Fruit fly (Drosophila melanogaster) whole organism, embryonic: Measurements from ENCODE around the gene CG33269.
A peak's percentile ranks its signal among the peaks of the same experiment; 100 is the strongest.

Source experiments
- Abd-B ChIP-seq: fragments of 200-800 bp; sonication (Bioruptor generic); optimal IDR thresholded peaks from 2 replicates; lab custom pipeline; 2018; ENCODE audit warnings: missing biosample characterization, mild to moderate bottlenecking, missing genetic modification characterization, moderate library complexity
- Bgb ChIP-seq: fragments of 200-800 bp; sonication (Bioruptor generic); IDR thresholded peaks from 2 replicates; pipeline ENCODE4 v1.3.6; 2022; ENCODE audit warnings: missing biosample characterization, missing genetic modification characterization; ENCODE audit not compliant: partially characterized antibody
- CG1024 ChIP-seq: fragments of 200-800 bp; sonication (Bioruptor generic); IDR thresholded peaks from 2 replicates; pipeline ENCODE4 v1.3.6; 2022; ENCODE audit warnings: missing biosample characterization, missing genetic modification characterization
- CG11456 ChIP-seq: fragments of 200-800 bp; sonication (Bioruptor generic); IDR thresholded peaks from 3 replicates; pipeline ENCODE4 v1.3.6; 2022; ENCODE audit warnings: missing biosample characterization, missing genetic modification characterization
- CG11504 ChIP-seq: fragments of 200-800 bp; sonication (Bioruptor generic); optimal IDR thresholded peaks from 3 replicates; lab custom pipeline; 2019; ENCODE audit warnings: missing biosample characterization, mild to moderate bottlenecking, missing genetic modification characterization, moderate library complexity
- CG12071 ChIP-seq: fragments of 200-800 bp; sonication (Bioruptor generic); optimal IDR thresholded peaks from 3 replicates; lab custom pipeline; 2018; ENCODE audit warnings: missing biosample characterization, mild to moderate bottlenecking, missing genetic modification characterization
- CG13296 ChIP-seq: fragments of 200-800 bp; sonication (Bioruptor generic); optimal IDR thresholded peaks from 3 replicates; lab custom pipeline; 2018; ENCODE audit warnings: missing biosample characterization, mild to moderate bottlenecking, missing genetic modification characterization
- CG13894 ChIP-seq: fragments of 200-800 bp; sonication (Bioruptor generic); optimal IDR thresholded peaks from 3 replicates; lab custom pipeline; 2018; ENCODE audit warnings: missing biosample characterization, mild to moderate bottlenecking, missing genetic modification characterization, moderate library complexity
- CG1529 ChIP-seq: fragments of 200-800 bp; sonication (Bioruptor generic); optimal IDR thresholded peaks from 3 replicates; lab custom pipeline; 2018; ENCODE audit warnings: missing biosample characterization, missing genetic modification characterization
- CG15479 ChIP-seq: fragments of 200-800 bp; sonication (Bioruptor generic); optimal IDR thresholded peaks from 3 replicates; lab custom pipeline; 2019; ENCODE audit warnings: missing biosample characterization, mild to moderate bottlenecking, missing genetic modification characterization, moderate library complexity
- CG16815 ChIP-seq: fragments of 200-800 bp; sonication (Bioruptor generic); optimal IDR thresholded peaks from 3 replicates; lab custom pipeline; 2017; ENCODE audit warnings: missing biosample characterization, mild to moderate bottlenecking, missing genetic modification characterization
- CG1832 ChIP-seq: fragments of 200-800 bp; sonication (Bioruptor generic); optimal IDR thresholded peaks from 2 replicates; lab custom pipeline; 2017; ENCODE audit warnings: missing biosample characterization, mild to moderate bottlenecking, missing genetic modification characterization, inconsistent platforms
- CG2202 ChIP-seq: fragments of 200-800 bp; sonication (Bioruptor generic); optimal IDR thresholded peaks from 2 replicates; lab custom pipeline; 2018; ENCODE audit warnings: missing biosample characterization, mild to moderate bottlenecking, missing genetic modification characterization
- CG34422 ChIP-seq: fragments of 200-800 bp; sonication (Bioruptor generic); IDR thresholded peaks from 3 replicates; pipeline ENCODE4 v1.3.6; 2022; ENCODE audit warnings: missing biosample characterization, missing genetic modification characterization
- CG3847 ChIP-seq: fragments of 200-800 bp; sonication (Bioruptor generic); IDR thresholded peaks from 2 replicates; pipeline ENCODE4 v1.3.6; 2022; ENCODE audit warnings: missing biosample characterization, missing genetic modification characterization
- CG4360 ChIP-seq: fragments of 200-800 bp; sonication (Bioruptor generic); IDR thresholded peaks from 2 replicates; pipeline ENCODE4 v1.3.6; 2022; ENCODE audit warnings: missing biosample characterization, missing genetic modification characterization
- CG4820 ChIP-seq: fragments of 200-800 bp; sonication (Bioruptor generic); optimal IDR thresholded peaks from 3 replicates; lab custom pipeline; 2016; ENCODE audit warnings: missing biosample characterization, missing genetic modification characterization
- CG6175 ChIP-seq: fragments of 200-800 bp; sonication (Bioruptor generic); IDR thresholded peaks from 3 replicates; pipeline ENCODE4 v1.3.6; 2022; ENCODE audit warnings: missing biosample characterization, missing genetic modification characterization
- CG7839 ChIP-seq: fragments of 200-800 bp; sonication (Bioruptor generic); optimal IDR thresholded peaks from 3 replicates; lab custom pipeline; 2018; ENCODE audit warnings: missing biosample characterization, mild to moderate bottlenecking, missing genetic modification characterization, moderate library complexity
- CG8290 ChIP-seq, 3 experiments: fragments of 200-800 bp; sonication (Bioruptor generic); optimal IDR thresholded peaks; 2 replicates each; lab custom pipeline; 2016 to 2019; ENCODE audit warnings: missing biosample characterization in 3 of 3, missing genetic modification characterization in 3 of 3, mild to moderate bottlenecking in 2 of 3, moderate library complexity in 1 of 3
- CHES-1-like ChIP-seq: fragments of 200-800 bp; sonication (Bioruptor generic); optimal IDR thresholded peaks from 2 replicates; lab custom pipeline; 2016; ENCODE audit warnings: missing biosample characterization, missing genetic modification characterization
- Deaf1 ChIP-seq: fragments of 200-800 bp; optimal IDR thresholded peaks from 3 replicates; lab custom pipeline; 2019; ENCODE audit warnings: missing biosample characterization, mild to moderate bottlenecking, missing genetic modification characterization, moderate library complexity
- Dfd ChIP-seq, 2 experiments: fragments of >200 bp; optimal IDR thresholded peaks; 2 replicates each; lab custom pipeline; 2017; ENCODE audit warnings: missing biosample characterization in 2 of 2, missing genetic modification characterization in 2 of 2
- Dip3 ChIP-seq: fragments of 200-800 bp; sonication (Bioruptor generic); optimal IDR thresholded peaks from 3 replicates; lab custom pipeline; 2016; ENCODE audit warnings: missing biosample characterization, missing genetic modification characterization
- Drgx ChIP-seq: fragments of 200-800 bp; sonication (Bioruptor generic); IDR thresholded peaks from 2 replicates; pipeline ENCODE4 v1.3.6; 2022; ENCODE audit warnings: missing biosample characterization, missing genetic modification characterization
- H2.0 ChIP-seq: fragments of 200-800 bp; sonication (Bioruptor generic); IDR thresholded peaks from 2 replicates; pipeline ENCODE4 v1.3.6; 2022; ENCODE audit warnings: missing biosample characterization, missing genetic modification characterization
- Hey ChIP-seq: fragments of 200-800 bp; sonication (Bioruptor generic); optimal IDR thresholded peaks from 3 replicates; lab custom pipeline; 2018; ENCODE audit warnings: missing biosample characterization, mild to moderate bottlenecking, missing genetic modification characterization
- Nf-YA ChIP-seq: fragments of 200-800 bp; sonication (Bioruptor generic); IDR thresholded peaks from 2 replicates; pipeline ENCODE4 v1.3.6; 2022; ENCODE audit warnings: missing biosample characterization, missing genetic modification characterization
- Oaz ChIP-seq: fragments of 200-800 bp; sonication (Bioruptor generic); IDR thresholded peaks from 2 replicates; pipeline ENCODE4 v1.3.6; 2022; ENCODE audit warnings: missing biosample characterization, missing genetic modification characterization
- Tbp ChIP-seq: fragments of >200 bp; optimal IDR thresholded peaks from 2 replicates; lab custom pipeline; 2018; ENCODE audit warnings: missing biosample characterization, missing genetic modification characterization
- YL-1 ChIP-seq: fragments of 200-800 bp; sonication (Bioruptor generic); optimal IDR thresholded peaks from 3 replicates; lab custom pipeline; 2017; ENCODE audit warnings: missing biosample characterization, mild to moderate bottlenecking, missing genetic modification characterization
- amos ChIP-seq: fragments of 200-800 bp; sonication (Bioruptor generic); IDR thresholded peaks from 2 replicates; pipeline ENCODE4 v1.3.6; 2022; ENCODE audit warnings: missing biosample characterization, missing genetic modification characterization; ENCODE audit not compliant: partially characterized antibody
- btn ChIP-seq: fragments of 200-800 bp; sonication (Bioruptor generic); optimal IDR thresholded peaks from 2 replicates; lab custom pipeline; 2016; ENCODE audit warnings: missing biosample characterization, missing genetic modification characterization
- da ChIP-seq: fragments of 200-800 bp; sonication (Bioruptor generic); optimal IDR thresholded peaks from 2 replicates; lab custom pipeline; 2016; ENCODE audit warnings: missing biosample characterization, missing genetic modification characterization
- fd64A ChIP-seq: fragments of 200-800 bp; sonication (Bioruptor generic); optimal IDR thresholded peaks from 3 replicates; lab custom pipeline; 2018; ENCODE audit warnings: missing biosample characterization, mild to moderate bottlenecking, missing genetic modification characterization
- hth ChIP-seq: fragments of >200 bp; optimal IDR thresholded peaks from 2 replicates; lab custom pipeline; 2017; ENCODE audit warnings: inconsistent platforms
- nerfin-2 ChIP-seq: fragments of 200-800 bp; sonication (Bioruptor generic); IDR thresholded peaks from 2 replicates; pipeline ENCODE4 v1.3.6; 2022; ENCODE audit warnings: missing biosample characterization, missing genetic modification characterization; ENCODE audit not compliant: partially characterized antibody
- onecut ChIP-seq: fragments of 200-800 bp; sonication (Bioruptor generic); IDR thresholded peaks from 2 replicates; pipeline ENCODE4 v1.3.6; 2022; ENCODE audit warnings: missing biosample characterization, missing genetic modification characterization
- otp ChIP-seq: fragments of 200-800 bp; sonication (Bioruptor generic); IDR thresholded peaks from 3 replicates; pipeline ENCODE4, ENCODE4 v1.3.6; 2022; ENCODE audit warnings: missing biosample characterization, missing genetic modification characterization
- pb ChIP-seq: fragments of 200-800 bp; sonication (Bioruptor generic); optimal IDR thresholded peaks from 3 replicates; lab custom pipeline; 2016; ENCODE audit warnings: missing biosample characterization, missing genetic modification characterization
- pita ChIP-seq: fragments of 200-800 bp; sonication (Bioruptor generic); optimal IDR thresholded peaks from 2 replicates; lab custom pipeline; 2017; ENCODE audit warnings: missing biosample characterization, mild to moderate bottlenecking, missing genetic modification characterization
- sqz ChIP-seq: fragments of 200-800 bp; sonication (Bioruptor generic); optimal IDR thresholded peaks from 3 replicates; lab custom pipeline; 2018; ENCODE audit warnings: missing biosample characterization, mild to moderate bottlenecking, missing genetic modification characterization
- tgo ChIP-seq: fragments of 200-800 bp; sonication (Bioruptor generic); IDR thresholded peaks from 3 replicates; pipeline ENCODE4 v1.3.6; 2022; ENCODE audit warnings: missing biosample characterization, missing genetic modification characterization
- tup ChIP-seq: fragments of 200-800 bp; sonication (Bioruptor generic); optimal IDR thresholded peaks from 2 replicates; lab custom pipeline; 2016; ENCODE audit warnings: missing biosample characterization, mild to moderate bottlenecking, missing genetic modification characterization, moderate library complexity

CG33269 gene

DNA sequence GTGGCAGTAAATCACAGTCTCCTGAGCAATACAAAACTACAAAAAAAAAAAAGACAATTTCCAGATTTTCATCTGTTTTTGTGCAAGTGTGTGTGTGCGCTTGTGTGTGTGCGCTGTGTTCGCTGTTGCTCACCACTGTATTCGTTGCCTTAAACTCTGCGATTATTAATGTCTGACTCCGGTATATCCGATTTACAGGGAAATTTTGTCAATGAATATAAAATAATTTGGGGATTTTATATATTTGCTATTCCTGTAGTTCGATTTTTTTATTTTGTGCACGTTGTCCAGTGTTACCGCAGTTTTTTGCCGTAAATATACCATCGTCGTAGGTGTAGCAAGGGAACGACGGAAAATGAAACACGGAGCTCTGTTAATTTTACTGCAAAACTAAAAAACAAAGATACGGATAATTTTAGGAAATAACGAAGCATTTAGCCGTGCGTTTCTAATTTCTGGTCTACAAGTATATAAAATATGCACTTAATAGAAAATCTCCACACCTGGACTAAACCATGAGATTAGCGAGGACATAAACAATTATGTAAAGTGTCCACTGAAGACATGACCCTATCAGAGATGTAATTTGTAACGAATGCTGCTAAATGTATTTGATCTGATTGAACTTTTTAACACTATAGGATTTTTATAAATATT is 27.3 kb upstream of the CG33269 start, which contains the start of gene Duba (continued):
- TF ChIP-seq pita: peak; percentile 63

DNA sequence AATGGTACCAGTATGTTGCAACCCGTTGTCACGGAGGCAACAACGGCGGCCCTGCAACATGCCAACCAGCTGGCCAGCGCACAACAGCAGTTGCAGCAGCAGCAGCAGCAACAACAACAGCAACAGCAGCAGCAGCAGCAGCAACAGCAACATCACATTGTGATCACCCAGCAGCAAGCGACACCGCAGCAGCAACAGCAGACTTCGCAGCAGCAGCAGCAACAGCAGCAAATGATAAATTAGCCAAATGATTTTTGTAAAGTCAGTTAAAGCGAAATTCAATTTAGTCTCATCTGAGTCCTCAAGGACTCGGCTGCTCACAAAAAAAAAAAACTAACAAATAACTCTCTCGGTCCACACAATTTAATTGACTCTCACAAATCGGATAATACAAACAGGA is 22.2 kb upstream of the CG33269 start:
- TF ChIP-seq CG7839 (tag; lab: Kevin White, UChicago): no peak
- TF ChIP-seq Nf-YA (GFP tag; lab: Robert Waterston, UW): no peak
- TF ChIP-seq CHES-1-like (GFP tag; lab: Kevin White, UChicago): no peak
- peak in 1 of 2 experiments; percentile 83 for TF ChIP-seq Dfd (GFP tag; optimal IDR thresholded peaks at IDR 0.05; lab: Kevin White, UChicago)
- no peak for TF ChIP-seq amos (GFP tag; lab: Robert Waterston, UW)

DNA sequence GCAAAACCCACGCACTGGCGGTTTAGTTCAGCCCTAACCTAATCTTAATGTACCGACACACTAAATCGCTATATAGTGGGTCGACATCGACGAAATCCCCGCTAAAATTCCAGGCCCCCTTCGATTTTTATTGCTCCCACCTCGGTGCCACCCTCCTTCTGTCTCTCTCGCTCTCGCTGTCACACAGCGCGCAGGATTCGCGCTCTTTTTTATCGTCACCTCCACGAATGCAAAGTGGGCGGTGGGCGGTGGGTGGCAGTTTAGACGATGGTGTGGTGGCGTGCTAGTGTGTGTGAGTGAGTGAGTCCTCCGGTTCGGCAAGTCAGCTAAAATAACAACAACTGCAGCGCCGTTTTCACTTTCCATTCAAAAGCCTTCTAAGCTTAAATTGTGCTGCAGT is 20.0 kb upstream of the CG33269 start:
- no peak for TF ChIP-seq tgo (GFP tag; lab: Robert Waterston, UW)
- peak; percentile 4 for TF ChIP-seq CG12071 (GFP tag; lab: Kevin White, UChicago)
- TF ChIP-seq CG3847 (GFP tag; lab: Robert Waterston, UW): no peak
- TF ChIP-seq da (GFP tag; lab: Kevin White, UChicago): no peak
- TF ChIP-seq CG13894 (tag; lab: Kevin White, UChicago): peak; percentile 36
- TF ChIP-seq CG4360 (GFP tag; lab: Robert Waterston, UW): no peak
- peak; percentile 56 for TF ChIP-seq Deaf1 (tag; lab: Kevin White, UChicago)
- TF ChIP-seq onecut (GFP tag; lab: Robert Waterston, UW): peak; percentile 34; the same call in 1 of the 2 replicates
- TF ChIP-seq CG1832: peak; percentile 12
- TF ChIP-seq, all 482 proteins: peak for 5

DNA sequence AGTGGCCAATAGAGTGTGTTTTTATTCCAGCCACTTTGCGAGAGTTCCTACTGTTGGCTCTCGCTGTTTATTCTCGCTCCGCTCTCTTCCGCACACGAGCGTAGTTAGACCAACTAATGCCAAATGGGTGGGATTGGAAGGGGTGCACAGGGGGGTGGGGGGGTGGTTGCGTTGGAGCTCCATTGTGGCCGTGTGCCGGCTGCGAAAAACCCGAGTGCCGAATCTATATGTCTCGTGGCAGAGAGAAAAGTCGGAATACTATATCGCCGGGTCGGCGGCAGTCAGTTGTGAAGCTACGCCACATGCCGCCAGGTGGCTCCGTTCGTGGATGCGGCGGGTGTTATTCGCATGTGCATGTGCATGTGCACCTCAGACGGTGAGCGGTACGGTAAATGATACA is 19.1 kb upstream of the CG33269 start:
- TF ChIP-seq Abd-B (GFP tag; lab: Kevin White, UChicago): no peak
- no peak for TF ChIP-seq CG16815 (GFP tag; lab: Kevin White, UChicago)
- TF ChIP-seq YL-1 (GFP tag; lab: Kevin White, UChicago): no peak
- TF ChIP-seq amos (GFP tag; lab: Robert Waterston, UW): no peak
- TF ChIP-seq nerfin-2 (GFP tag; lab: Robert Waterston, UW): no peak
- no peak for TF ChIP-seq tup
- TF ChIP-seq pb: no peak
- TF ChIP-seq CG2202 (tag; lab: Kevin White, UChicago): no peak
- TF ChIP-seq CG13296 (GFP tag; lab: Kevin White, UChicago): no peak
- TF ChIP-seq Oaz: no peak
- TF ChIP-seq sqz: no peak
- TF ChIP-seq btn (GFP tag; lab: Kevin White, UChicago): no peak
- TF ChIP-seq CG12071 (GFP tag; lab: Kevin White, UChicago): no peak
- TF ChIP-seq CG11456 (GFP tag; lab: Robert Waterston, UW): 0 out of 3 replicates have a peak, but pooled peaks have one; percentile 47
- no peak for TF ChIP-seq CG15479 (GFP tag; lab: Kevin White, UChicago)
- TF ChIP-seq Tbp (GFP tag; lab: Kevin White, UChicago): no peak
- TF ChIP-seq CG8290 (GFP tag; optimal IDR thresholded peaks at IDR 0.05; lab: Kevin White, UChicago): no peak
- TF ChIP-seq CG8290 (tag; optimal IDR thresholded peaks at IDR 0.05; lab: Kevin White, UChicago): no peak
- TF ChIP-seq otp (GFP tag; lab: Robert Waterston, UW): no peak
- no peak for TF ChIP-seq Hey (tag; lab: Kevin White, UChicago)
- no peak for TF ChIP-seq CG1024 (GFP tag; lab: Robert Waterston, UW)
- no peak for TF ChIP-seq CG11504 (tag; lab: Kevin White, UChicago)
- TF ChIP-seq CG1529 (GFP tag; lab: Kevin White, UChicago): no peak
- TF ChIP-seq Dip3 (GFP tag; lab: Kevin White, UChicago): no peak
- TF ChIP-seq Bgb: no peak
- no peak for TF ChIP-seq Nf-YA (GFP tag; lab: Robert Waterston, UW)
- no peak for TF ChIP-seq fd64A (GFP tag; lab: Kevin White, UChicago)
- peak; percentile 28; the same call in 1 of the 3 replicates for TF ChIP-seq CG34422 (GFP tag; lab: Robert Waterston, UW)
- 0 out of 2 replicates have a peak, but pooled peaks have one; percentile 11 for TF ChIP-seq Drgx
- TF ChIP-seq CG6175: no peak
- TF ChIP-seq hth (lab: Kevin White, UChicago): no peak
- TF ChIP-seq CG4820 (GFP tag; lab: Kevin White, UChicago): no peak
- no peak for TF ChIP-seq H2.0 (GFP tag; lab: Robert Waterston, UW)
